Fruit fly (Drosophila melanogaster): ENCODE measurements around the gene Trmt112.
A peak's percentile ranks its signal among the peaks of the same experiment; 100 is the strongest.

Gene Trmt112

dm6 chr3L:21242958-21243357 is 26.3 kb upstream of the Trmt112 start:
- TF ChIP-seq CG9437 (GFP tag; optimal IDR thresholded peaks at IDR 0.05) (no peak), CG9932 (GFP tag; IDR thresholded peaks at IDR 0.05) (no peak), Bgb (GFP tag; IDR thresholded peaks at IDR 0.05; ENCODE audit: partially characterized antibody) (peak; percentile 38; the same call in 1 of the 2 replicates), CG7963 (GFP tag; IDR thresholded peaks at IDR 0.05; ENCODE audit: partially characterized antibody) (0 out of 3 replicates have a peak, but pooled peaks have one; percentile 38), Opbp (GFP tag; IDR thresholded peaks at IDR 0.05; ENCODE audit: partially characterized antibody) (0 out of 3 replicates have a peak, but pooled peaks have one; percentile 25), Ets65A (GFP tag) (peak; percentile 93), bbx (GFP tag; IDR thresholded peaks at IDR 0.05; ENCODE audit: partially characterized antibody) (peak; percentile 34), CG7271 (tag; optimal IDR thresholded peaks at IDR 0.05) (no peak), Scr (GFP tag; IDR thresholded peaks at IDR 0.05; ENCODE audit: partially characterized antibody) (0 out of 2 replicates have a peak, but pooled peaks have one; percentile 16), HLH4C (GFP tag; IDR thresholded peaks at IDR 0.05; ENCODE audit: partially characterized antibody) (peak; percentile 65), tna (GFP tag; IDR thresholded peaks at IDR 0.05; ENCODE audit: partially characterized antibody) (peak; percentile 55; the same call in 1 of the 2 replicates), Med (GFP tag) (peak; percentile 10), schlank (tag; optimal IDR thresholded peaks at IDR 0.05) (no peak), nerfin-2 (GFP tag; IDR thresholded peaks at IDR 0.05; ENCODE audit: partially characterized antibody) (peak; percentile 33; the same call in 1 of the 2 replicates)

DNA sequence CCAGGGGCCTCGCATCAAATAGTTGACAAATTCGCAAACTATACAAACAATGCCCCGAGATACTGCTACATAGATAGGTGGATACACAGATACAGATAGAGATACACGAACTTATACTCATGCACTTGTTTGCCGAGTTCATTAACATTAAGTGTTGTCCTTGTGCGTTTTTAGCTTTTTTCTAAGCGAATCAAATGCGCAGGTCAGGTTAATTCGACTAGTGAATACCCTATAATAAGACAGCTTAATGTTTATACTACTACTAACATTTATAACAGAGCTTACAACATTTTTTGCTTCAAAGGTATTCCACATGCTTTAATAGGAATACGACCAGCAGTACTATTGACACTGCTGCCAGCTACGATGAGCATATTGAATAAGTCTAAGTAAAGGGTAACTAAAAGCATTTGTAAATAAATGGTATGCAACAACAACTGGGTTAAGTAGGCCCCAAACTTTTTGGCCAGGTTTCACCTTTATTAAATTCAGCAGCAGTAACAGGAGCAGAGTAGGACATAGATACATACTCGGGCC is 24.9 kb upstream of the Trmt112 start:
- peak; percentile 19 for TF ChIP-seq CG11504 (tag; optimal IDR thresholded peaks at IDR 0.05)
- TF ChIP-seq usp (GFP tag; optimal IDR thresholded peaks at IDR 0.05) = no peak
- TF ChIP-seq CG15269 (tag; optimal IDR thresholded peaks at IDR 0.05) = peak; percentile 21
- TF ChIP-seq CG7556 (GFP tag; optimal IDR thresholded peaks at IDR 0.05) = no peak
- no peak for TF ChIP-seq salm (tag; optimal IDR thresholded peaks at IDR 0.05)
- peak; percentile 11 for TF ChIP-seq lilli (GFP tag; optimal IDR thresholded peaks at IDR 0.05)
- TF ChIP-seq H15 (GFP tag; IDR thresholded peaks at IDR 0.05) = no peak
- no peak for TF ChIP-seq CG2875 (GFP tag; optimal IDR thresholded peaks at IDR 0.05)
- peak; percentile 47 for TF ChIP-seq CG12769 (tag; optimal IDR thresholded peaks at IDR 0.05)
- TF ChIP-seq CG6254 (GFP tag; optimal IDR thresholded peaks at IDR 0.05) = no peak
- no peak for TF ChIP-seq Dfd (GFP tag; optimal IDR thresholded peaks at IDR 0.05)
- TF ChIP-seq PHDP (tag; optimal IDR thresholded peaks at IDR 0.05) = peak; percentile 25
- TF ChIP-seq otp (GFP tag; IDR thresholded peaks at IDR 0.05) = no peak
- TF ChIP-seq ranshi (GFP tag; IDR thresholded peaks at IDR 0.05) = no peak
- TF ChIP-seq pros (GFP tag; optimal IDR thresholded peaks at IDR 0.05) = no peak
- TF ChIP-seq CG13123 (GFP tag; optimal IDR thresholded peaks at IDR 0.05) = no peak
- TF ChIP-seq Meics (GFP tag; optimal IDR thresholded peaks at IDR 0.05) = peak; percentile 25
- TF ChIP-seq BEAF-32 (GFP tag; optimal IDR thresholded peaks at IDR 0.05) = no peak
- TF ChIP-seq rib (GFP tag; IDR thresholded peaks at IDR 0.05) = no peak
- no peak for TF ChIP-seq kah (GFP tag; optimal IDR thresholded peaks at IDR 0.05)
- no peak for TF ChIP-seq slp2 (GFP tag; optimal IDR thresholded peaks at IDR 0.05)
- TF ChIP-seq onecut (GFP tag; IDR thresholded peaks at IDR 0.05) = no peak
- TF ChIP-seq gcm2 (GFP tag; optimal IDR thresholded peaks at IDR 0.05) = no peak
- no peak for TF ChIP-seq CG12071 (GFP tag; optimal IDR thresholded peaks at IDR 0.05)
- no peak for TF ChIP-seq fu2 (GFP tag; optimal IDR thresholded peaks at IDR 0.05)
- TF ChIP-seq CG6791 (GFP tag; IDR thresholded peaks at IDR 0.05; ENCODE audit: partially characterized antibody) = no peak
- TF ChIP-seq CG12744 (GFP tag; optimal IDR thresholded peaks at IDR 0.05) = no peak
- peak; percentile 30; the same call in 1 of the 2 replicates for TF ChIP-seq esg (GFP tag; conservative IDR thresholded peaks at IDR 0.05)
- no peak for TF ChIP-seq Hr3 (GFP tag; optimal IDR thresholded peaks at IDR 0.05)
- TF ChIP-seq NC2α (GFP tag; optimal IDR thresholded peaks at IDR 0.05) = no peak
- TF ChIP-seq CG18599 (GFP tag; optimal IDR thresholded peaks at IDR 0.05) = peak; percentile 28
- no peak for TF ChIP-seq gro (GFP tag; optimal IDR thresholded peaks at IDR 0.05)
- TF ChIP-seq CG17361 (GFP tag; IDR thresholded peaks at IDR 0.05) = no peak
- TF ChIP-seq Awh (GFP tag; IDR thresholded peaks at IDR 0.05) = no peak
- peak; percentile 4 for TF ChIP-seq Fer3 (tag; optimal IDR thresholded peaks at IDR 0.05)
